Worm (Caenorhabditis elegans) whole organism, mixed stage, embryonic: Measurements from ENCODE around the gene T12A7.10.

Source experiments
- M03D4.4 ChIP-seq: sonication (generic microtip); optimal IDR thresholded peaks from 2 replicates; lab custom pipeline; 2017; ENCODE audit warnings: mild to moderate bottlenecking, missing genetic modification characterization, missing compliant biosample characterization
- bed-3 ChIP-seq: fragments of 200-800 bp; sonication (Bioruptor generic); optimal IDR thresholded peaks from 3 replicates; lab custom pipeline; 2018; ENCODE audit warnings: mild to moderate bottlenecking, missing genetic modification characterization, moderate library complexity, missing compliant biosample characterization
- ceh-39 ChIP-seq: fragments of 150-350 bp; optimal IDR thresholded peaks from 2 replicates; lab custom pipeline; 2014; ENCODE audit warnings: missing biosample characterization, missing genetic modification characterization
- ceh-83 ChIP-seq: fragments of 200-800 bp; sonication (Bioruptor generic); optimal IDR thresholded peaks from 2 replicates; lab custom pipeline; 2018; ENCODE audit warnings: mild to moderate bottlenecking, missing genetic modification characterization, missing compliant biosample characterization
- ces-1 ChIP-seq: fragments of 150-350 bp; optimal IDR thresholded peaks from 2 replicates; lab custom pipeline; 2014; ENCODE audit warnings: missing biosample characterization, missing genetic modification reagents, missing genetic modification characterization
- drap-1 ChIP-seq: fragments of 200-800 bp; sonication (Bioruptor generic); optimal IDR thresholded peaks from 3 replicates; lab custom pipeline; 2018; ENCODE audit warnings: mild to moderate bottlenecking, missing genetic modification characterization, missing compliant biosample characterization
- elt-3 ChIP-seq: fragments of 150-350 bp; optimal IDR thresholded peaks from 2 replicates; lab custom pipeline; 2014; ENCODE audit warnings: missing biosample characterization, missing genetic modification characterization
- mep-1 ChIP-seq: fragments of 150-350 bp; optimal IDR thresholded peaks from 2 replicates; lab custom pipeline; 2017; ENCODE audit warnings: missing biosample characterization, missing genetic modification reagents, missing genetic modification characterization, inconsistent platforms
- zip-8 ChIP-seq: fragments of 150-350 bp; optimal IDR thresholded peaks from 2 replicates; lab custom pipeline; 2014; ENCODE audit warnings: missing biosample characterization, missing genetic modification characterization

ce11 chrIV:11738092-11738617, 16.7 kb downstream of the T12A7.10 start, which contains the start of gene K01A6.7:
- TF ChIP-seq ceh-83 (GFP tag; lab: Kevin White, UChicago), result no peak
- no peak for TF ChIP-seq drap-1 (GFP tag; lab: Kevin White, UChicago)
- TF ChIP-seq bed-3 (GFP tag; lab: Kevin White, UChicago), result no peak
- TF ChIP-seq ces-1 (GFP tag; lab: Kevin White, UChicago), result no peak
- no peak for TF ChIP-seq elt-3 (tag; lab: Kevin White, UChicago)
- TF ChIP-seq mep-1 (tag; lab: Kevin White, UChicago), result no peak
- no peak for TF ChIP-seq M03D4.4 (tag; lab: Kevin White, UChicago)
- no peak for TF ChIP-seq ceh-39 (tag; lab: Kevin White, UChicago)
- no peak for TF ChIP-seq zip-8 (tag; lab: Kevin White, UChicago)
